Fruit fly (Drosophila melanogaster): ENCODE measurements around the gene Ugt307A1.

The Ugt307A1 gene

dm6 chr2L:7056189-7056926 lies 11.4 kb upstream of the Ugt307A1 start, which contains the start of gene Mnn1 (continued):
- TF ChIP-seq oc (tag; optimal IDR thresholded peaks at IDR 0.05) (no peak), CG17612 (GFP tag; IDR thresholded peaks at IDR 0.05) (no peak), CTCF (GFP tag; optimal IDR thresholded peaks at IDR 0.05) (peak; percentile 1), pros (GFP tag; optimal IDR thresholded peaks at IDR 0.05) (no peak), HmgZ (tag; optimal IDR thresholded peaks at IDR 0.05) (peak; percentile 89), CG7786 (GFP tag; optimal IDR thresholded peaks at IDR 0.05) (peak; percentile 58), vfl (GFP tag; optimal IDR thresholded peaks at IDR 0.05) (peak; percentile 52), Mad (GFP tag; optimal IDR thresholded peaks at IDR 0.05) (peak; percentile 4), dpn (GFP tag; optimal IDR thresholded peaks at IDR 0.05) (peak; percentile 55 to 66), Gsc (GFP tag; IDR thresholded peaks at IDR 0.05) (no peak), NC2β (GFP tag; optimal IDR thresholded peaks at IDR 0.05) (peak; percentile 30), CG14965 (GFP tag; optimal IDR thresholded peaks at IDR 0.05; ENCODE audit: borderline replicate concordance) (no peak), Tbp (GFP tag; optimal IDR thresholded peaks at IDR 0.05) (no peak), Bteb2 (GFP tag; optimal IDR thresholded peaks at IDR 0.05) (peak; percentile 32), salm (tag; optimal IDR thresholded peaks at IDR 0.05) (no peak), Hey (tag; optimal IDR thresholded peaks at IDR 0.05) (peak; percentile 84), CG17829 (tag; optimal IDR thresholded peaks at IDR 0.05) (peak; percentile 61), pnt (GFP tag; optimal IDR thresholded peaks at IDR 0.05) (no peak), pfk (GFP tag; optimal IDR thresholded peaks at IDR 0.05) (peak; percentile 4), Ets97D (GFP tag; optimal IDR thresholded peaks at IDR 0.05) (peak; percentile 86), sug (tag; optimal IDR thresholded peaks at IDR 0.05) (peak; percentile 79), Dek (tag; optimal IDR thresholded peaks at IDR 0.05) (peak; percentile 31), CG30403 (GFP tag; optimal IDR thresholded peaks at IDR 0.05) (peak; percentile 38), HLH54F (GFP tag; optimal IDR thresholded peaks at IDR 0.05) (peak; percentile 53), CG6765 (GFP tag; optimal IDR thresholded peaks at IDR 0.05) (peak; percentile 21), CG9609 (GFP tag; optimal IDR thresholded peaks at IDR 0.05) (peak; percentile 34), insv (GFP tag; optimal IDR thresholded peaks at IDR 0.05) (peak in 1 of 2 experiments; percentile 60), HHEX (GFP tag; optimal IDR thresholded peaks at IDR 0.05) (no peak), CG15696 (tag; optimal IDR thresholded peaks at IDR 0.05) (no peak), CG7928 (GFP tag; optimal IDR thresholded peaks at IDR 0.05) (no peak), mirr (GFP tag; optimal IDR thresholded peaks at IDR 0.05) (no peak), CG13123 (GFP tag; optimal IDR thresholded peaks at IDR 0.05) (no peak), ase (GFP tag; IDR thresholded peaks at IDR 0.05) (no peak), shn (GFP tag; optimal IDR thresholded peaks at IDR 0.05) (peak; percentile 27), ftz-f1 (GFP tag; optimal IDR thresholded peaks at IDR 0.05) (peak; percentile 64), crol (GFP tag; IDR thresholded peaks at IDR 0.05) (no peak; the same call in 1 of the 2 replicates), Doc3 (GFP tag; IDR thresholded peaks at IDR 0.05; ENCODE audit: partially characterized antibody) (no peak), exex (tag; optimal IDR thresholded peaks at IDR 0.05) (no peak), Lhr (GFP tag; optimal IDR thresholded peaks at IDR 0.05) (peak; percentile 59), scrt (GFP tag; optimal IDR thresholded peaks at IDR 0.05) (no peak), CG14441 (GFP tag; IDR thresholded peaks at IDR 0.05) (no peak), CG15479 (GFP tag; optimal IDR thresholded peaks at IDR 0.05) (peak; percentile 87), Max (GFP tag; optimal IDR thresholded peaks at IDR 0.05) (peak; percentile 93), lov (optimal IDR thresholded peaks at IDR 0.05) (no peak), lov (GFP tag; IDR thresholded peaks at IDR 0.05) (0 out of 3 replicates have a peak, but pooled peaks have one; percentile 31), CG32767 (GFP tag; IDR thresholded peaks at IDR 0.05) (no peak), Fer3 (tag; optimal IDR thresholded peaks at IDR 0.05) (peak; percentile 39), Bgb (GFP tag; IDR thresholded peaks at IDR 0.05; ENCODE audit: partially characterized antibody) (peak; percentile 56; the same call in 1 of the 2 replicates), HLHmδ (GFP tag; optimal IDR thresholded peaks at IDR 0.05) (peak; percentile 98), BtbVII (GFP tag; optimal IDR thresholded peaks at IDR 0.05) (no peak), Sin3A (optimal IDR thresholded peaks at IDR 0.05) (peak; percentile 84)
